Worm (Caenorhabditis elegans) whole organism, L3 larva: ENCODE results near the gene F48F5.8.

Experiments used
- aly-2 ChIP-seq: fragments of 150-350 bp; optimal IDR thresholded peaks from 2 replicates; lab custom pipeline; 2014; ENCODE audit warnings: missing biosample characterization, missing genetic modification characterization
- ama-1 ChIP-seq: fragments of 150-350 bp; optimal IDR thresholded peaks from 2 replicates; lab custom pipeline; 2018
- ceh-16 ChIP-seq: sonication (generic microtip); optimal IDR thresholded peaks from 2 replicates; lab custom pipeline; 2017; ENCODE audit warnings: missing biosample characterization, missing genetic modification characterization
- ceh-28 ChIP-seq: fragments of 150-350 bp; optimal IDR thresholded peaks from 2 replicates; lab custom pipeline; 2014; ENCODE audit warnings: missing biosample characterization, missing genetic modification reagents, missing genetic modification characterization
- ceh-82 ChIP-seq: fragments of 150-350 bp; optimal IDR thresholded peaks from 2 replicates; lab custom pipeline; 2014; ENCODE audit warnings: missing biosample characterization, missing genetic modification characterization
- daf-12 ChIP-seq: fragments of 150-350 bp; optimal IDR thresholded peaks from 2 replicates; lab custom pipeline; 2014; ENCODE audit warnings: missing biosample characterization, missing genetic modification reagents, missing genetic modification characterization
- egl-27 ChIP-seq: sonication (generic microtip); optimal IDR thresholded peaks from 4 replicates; lab custom pipeline; 2017; ENCODE audit warnings: missing biosample characterization, missing genetic modification reagents, missing genetic modification characterization
- egl-5 ChIP-seq: fragments of 150-350 bp; optimal IDR thresholded peaks from 2 replicates; lab custom pipeline; 2017; ENCODE audit warnings: missing biosample characterization, missing genetic modification reagents, missing genetic modification characterization, inconsistent platforms
- elt-2 ChIP-seq: sonication (generic microtip); optimal IDR thresholded peaks from 2 replicates; lab custom pipeline; 2016; ENCODE audit warnings: missing genetic modification reagents, mild to moderate bottlenecking, missing genetic modification characterization, missing compliant biosample characterization
- eor-1 ChIP-seq, 2 experiments: fragments of 150-350 bp; optimal IDR thresholded peaks; 2 replicates each; lab custom pipeline; 2014 to 2018; ENCODE audit warnings: missing biosample characterization in 2 of 2, missing genetic modification characterization in 2 of 2
- fkh-10 ChIP-seq: sonication (generic microtip); optimal IDR thresholded peaks from 2 replicates; lab custom pipeline; 2017; ENCODE audit warnings: missing biosample characterization, missing genetic modification reagents, missing genetic modification characterization
- fkh-2 ChIP-seq: fragments of 150-350 bp; optimal IDR thresholded peaks from 2 replicates; lab custom pipeline; 2014; ENCODE audit warnings: missing biosample characterization, missing genetic modification reagents, missing genetic modification characterization
- hmg-11 ChIP-seq: sonication (generic microtip); optimal IDR thresholded peaks from 2 replicates; lab custom pipeline; 2016; ENCODE audit warnings: missing genetic modification characterization, missing compliant biosample characterization
- jun-1 ChIP-seq: fragments of 150-350 bp; optimal IDR thresholded peaks from 2 replicates; lab custom pipeline; 2014; ENCODE audit warnings: missing biosample characterization, missing genetic modification reagents, missing genetic modification characterization
- lin-15B ChIP-seq: fragments of 150-350 bp; optimal IDR thresholded peaks from 2 replicates; lab custom pipeline; 2014; ENCODE audit warnings: missing biosample characterization, missing genetic modification characterization
- lin-39 ChIP-seq: fragments of 150-350 bp; optimal IDR thresholded peaks from 2 replicates; lab custom pipeline; 2018; ENCODE audit warnings: missing biosample characterization, missing genetic modification reagents, missing genetic modification characterization
- lsy-12 ChIP-seq: sonication (generic microtip); optimal IDR thresholded peaks from 2 replicates; lab custom pipeline; 2016; ENCODE audit warnings: mild to moderate bottlenecking, missing genetic modification characterization, missing compliant biosample characterization
- mdl-1 ChIP-seq: fragments of 150-350 bp; optimal IDR thresholded peaks from 2 replicates; lab custom pipeline; 2014; ENCODE audit warnings: missing biosample characterization, missing genetic modification characterization
- mml-1 ChIP-seq: fragments of 150-350 bp; sonication (generic microtip); optimal IDR thresholded peaks from 3 replicates; lab custom pipeline; 2014; ENCODE audit warnings: missing biosample characterization, missing genetic modification characterization
- nfya-1 ChIP-seq: sonication (generic microtip); optimal IDR thresholded peaks from 2 replicates; lab custom pipeline; 2017; ENCODE audit warnings: missing genetic modification characterization, mild to moderate bottlenecking, missing compliant biosample characterization, antibody characterized with exemption, moderate library complexity; ENCODE audit not compliant: insufficient read depth
- nhr-11 ChIP-seq: fragments of 150-350 bp; optimal IDR thresholded peaks from 2 replicates; lab custom pipeline; 2014; ENCODE audit warnings: missing biosample characterization, missing genetic modification characterization
- nhr-25 ChIP-seq: sonication (generic microtip); optimal IDR thresholded peaks from 2 replicates; lab custom pipeline; 2017; ENCODE audit warnings: missing biosample characterization, missing genetic modification characterization
- nhr-28 ChIP-seq: fragments of 150-350 bp; optimal IDR thresholded peaks from 2 replicates; lab custom pipeline; 2014; ENCODE audit warnings: missing biosample characterization, missing genetic modification characterization
- nhr-43 ChIP-seq: sonication (generic microtip); optimal IDR thresholded peaks from 2 replicates; lab custom pipeline; 2016; ENCODE audit warnings: mild to moderate bottlenecking, missing genetic modification characterization, missing compliant biosample characterization; ENCODE audit not compliant: poor library complexity, severe bottlenecking
- nhr-67 ChIP-seq: fragments of 150-350 bp; optimal IDR thresholded peaks from 2 replicates; lab custom pipeline; 2014; ENCODE audit warnings: missing biosample characterization, missing genetic modification characterization
- pha-4 ChIP-seq: fragments of 150-350 bp; optimal IDR thresholded peaks from 2 replicates; lab custom pipeline; 2014; ENCODE audit warnings: missing biosample characterization, missing genetic modification reagents, missing genetic modification characterization
- pqm-1 ChIP-seq: fragments of 150-350 bp; optimal IDR thresholded peaks from 2 replicates; lab custom pipeline; 2017; ENCODE audit warnings: missing biosample characterization, missing genetic modification characterization, inconsistent platforms
- skn-1 ChIP-seq: fragments of 150-350 bp; optimal IDR thresholded peaks from 2 replicates; lab custom pipeline; 2014; ENCODE audit warnings: missing biosample characterization, missing genetic modification characterization
- tbx-2 ChIP-seq: sonication (generic microtip); optimal IDR thresholded peaks from 2 replicates; lab custom pipeline; 2016; ENCODE audit warnings: mild to moderate bottlenecking, missing genetic modification characterization, missing compliant biosample characterization
- unc-39 ChIP-seq: sonication (generic microtip); optimal IDR thresholded peaks from 4 replicates; lab custom pipeline; 2017; ENCODE audit warnings: missing biosample characterization, missing genetic modification characterization
- unc-62 ChIP-seq: fragments of 150-350 bp; sonication (generic microtip); optimal IDR thresholded peaks from 4 replicates; lab custom pipeline; 2014; ENCODE audit warnings: missing biosample characterization, missing genetic modification reagents, missing genetic modification characterization
- zag-1 ChIP-seq: fragments of 150-350 bp; optimal IDR thresholded peaks from 2 replicates; lab custom pipeline; 2014; ENCODE audit warnings: missing biosample characterization, missing genetic modification characterization
- ztf-11 ChIP-seq: fragments of 150-350 bp; optimal IDR thresholded peaks from 2 replicates; lab custom pipeline; 2014; ENCODE audit warnings: missing biosample characterization, missing genetic modification characterization

Gene F48F5.8

ce11 chrV:20387415-20387814 is 37.7 kb upstream of the F48F5.8 start, which contains the start of gene F53H2.1:
Gene F53H2.1, plus strand, starts transcription at chrV:20387715.
- TF ChIP-seq zag-1 (tag; lab: Kevin White, UChicago) (no peak), jun-1 (tag; lab: Kevin White, UChicago) (no peak), lsy-12 (tag; lab: Kevin White, UChicago) (no peak), tbx-2 (tag; lab: Kevin White, UChicago) (no peak), lin-39 (no peak), unc-39 (no peak), ztf-11 (tag; lab: Kevin White, UChicago) (no peak), nhr-28 (tag; lab: Kevin White, UChicago) (no peak), pha-4 (tag; lab: Kevin White, UChicago) (no peak), lin-15B (no peak), nhr-43 (tag; lab: Kevin White, UChicago) (no peak)

- no peak for TF ChIP-seq mml-1 (tag; lab: Kevin White, UChicago)
- no peak for TF ChIP-seq elt-2
- no peak for TF ChIP-seq mdl-1 (tag; lab: Kevin White, UChicago)
Observed at ce11 chrV:20393773-20394172, 31.4 kb upstream of the F48F5.8 start, which contains the start of gene cnc-7. Gene cnc-7, plus strand, starts transcription at chrV:20394073.

- no peak for TF ChIP-seq mml-1 (tag; lab: Kevin White, UChicago)
- TF ChIP-seq unc-62 (GFP tag; lab: Kevin White, UChicago), result no peak
- TF ChIP-seq ama-1 (lab: Kevin White, UChicago), result no peak
- no peak for TF ChIP-seq nhr-67
- TF ChIP-seq pha-4 (tag; lab: Kevin White, UChicago), result no peak
- no peak for TF ChIP-seq jun-1 (tag; lab: Kevin White, UChicago)
- TF ChIP-seq skn-1 (tag; lab: Kevin White, UChicago), result no peak
Observed at ce11 chrV:20399532-20400068, 25.5 kb upstream of the F48F5.8 start.

ce11 chrV:20402842-20403241 is 22.3 kb upstream of the F48F5.8 start:
- TF ChIP-seq fkh-10 (no peak), pqm-1 (tag; lab: Kevin White, UChicago) (no peak), unc-39 (no peak), eor-1 (tag; optimal IDR thresholded peaks at IDR 0.05; lab: Kevin White, UChicago) (no peak), ceh-28 (tag; lab: Kevin White, UChicago) (no peak), fkh-2 (tag; lab: Kevin White, UChicago) (no peak), lin-39 (no peak), egl-27 (no peak), nfya-1 (tag; lab: Kevin White, UChicago) (peak; percentile 19), nhr-28 (tag; lab: Kevin White, UChicago) (no peak), ztf-11 (tag; lab: Kevin White, UChicago) (no peak), nhr-11 (peak; percentile 49), egl-5 (tag; lab: Kevin White, UChicago) (no peak), nhr-25 (tag; lab: Kevin White, UChicago) (no peak), skn-1 (tag; lab: Kevin White, UChicago) (no peak), ceh-16 (no peak), aly-2 (no peak)

ce11 chrV:20406817-20407216 is 18.3 kb upstream of the F48F5.8 start:
- TF ChIP-seq daf-12 (tag; lab: Kevin White, UChicago) (no peak), ztf-11 (tag; lab: Kevin White, UChicago) (no peak), hmg-11 (tag; lab: Kevin White, UChicago) (no peak), ceh-28 (tag; lab: Kevin White, UChicago) (no peak), ceh-82 (tag; lab: Kevin White, UChicago) (no peak), skn-1 (tag; lab: Kevin White, UChicago) (no peak), pqm-1 (tag; lab: Kevin White, UChicago) (no peak), mml-1 (tag; lab: Kevin White, UChicago) (no peak), lsy-12 (tag; lab: Kevin White, UChicago) (no peak), jun-1 (tag; lab: Kevin White, UChicago) (no peak)
